Worm (Caenorhabditis elegans) whole organism, early embryonic: ENCODE measurements around the gene F35C8.5.

ENCODE experiments used
- aly-1 ChIP-seq: sonication (generic microtip); optimal IDR thresholded peaks from 2 replicates; lab custom pipeline; 2016; ENCODE audit warnings: missing genetic modification characterization, missing compliant biosample characterization
- ama-1 ChIP-seq: fragments of 150-350 bp; optimal IDR thresholded peaks from 2 replicates; lab custom pipeline; 2014
- ets-7 ChIP-seq: sonication (generic microtip); optimal IDR thresholded peaks from 2 replicates; lab custom pipeline; 2016; ENCODE audit warnings: missing genotype, missing genetic modification characterization, missing compliant biosample characterization
- hmbx-1 ChIP-seq: sonication (generic microtip); optimal IDR thresholded peaks from 2 replicates; lab custom pipeline; 2016; ENCODE audit warnings: mild to moderate bottlenecking, missing genetic modification characterization, missing compliant biosample characterization
- hnd-1 ChIP-seq: sonication (generic microtip); optimal IDR thresholded peaks from 2 replicates; lab custom pipeline; 2016; ENCODE audit warnings: missing genetic modification characterization, missing compliant biosample characterization
- scrt-1 ChIP-seq: fragments of 200-800 bp; sonication (Bioruptor generic); IDR thresholded peaks from 2 replicates; pipeline ENCODE4 v1.3.6; 2022; ENCODE audit warnings: missing genetic modification characterization, missing compliant biosample characterization
- sea-1 ChIP-seq: fragments of 200-800 bp; sonication (Bioruptor generic); conservative IDR thresholded peaks from 2 replicates; pipeline ENCODE4 v1.3.6; 2022; ENCODE audit warnings: missing genetic modification characterization, missing compliant biosample characterization
- tbx-11 ChIP-seq: fragments of 200-800 bp; sonication (Bioruptor generic); IDR thresholded peaks from 2 replicates; pipeline ENCODE4 v1.3.6; 2022; ENCODE audit warnings: missing genetic modification characterization, missing compliant biosample characterization
- tbx-37 ChIP-seq: fragments of 200-800 bp; sonication (Bioruptor generic); conservative IDR thresholded peaks from 2 replicates; pipeline ENCODE4 v1.3.6; 2022; ENCODE audit warnings: missing genetic modification reagents, missing genetic modification characterization, missing compliant biosample characterization
- tra-4 ChIP-seq: sonication (generic microtip); optimal IDR thresholded peaks from 2 replicates; lab custom pipeline; 2017; ENCODE audit warnings: missing genetic modification characterization, missing compliant biosample characterization

DNA sequence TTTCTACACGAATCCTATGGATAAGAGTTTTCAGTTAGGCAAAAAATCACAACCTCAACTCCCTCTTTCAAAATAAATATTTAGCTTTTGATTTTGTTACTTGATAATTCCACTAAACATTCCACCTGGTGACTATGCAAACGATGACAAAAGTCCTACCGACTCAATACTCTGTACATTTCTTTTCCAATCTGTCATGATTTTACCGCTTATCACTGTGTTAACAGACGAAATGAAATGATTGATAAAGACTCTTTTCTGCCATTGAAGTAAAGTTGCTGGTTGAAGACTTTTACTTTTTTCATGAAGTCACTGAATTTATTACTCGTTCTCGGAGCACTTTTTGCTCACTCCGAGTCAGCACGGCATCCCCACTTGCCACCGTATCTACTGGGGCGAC lies 36.4 kb upstream of the F35C8.5 start, which contains the start of gene C26B9.5:
- TF ChIP-seq scrt-1 (GFP tag; lab: Robert Waterston, UW) (no peak), ama-1 (no peak), tbx-11 (GFP tag; lab: Robert Waterston, UW) (no peak), aly-1 (tag; lab: Kevin White, UChicago) (no peak), sea-1 (GFP tag; lab: Robert Waterston, UW) (no peak), tra-4 (no peak), hmbx-1 (no peak), hnd-1 (tag; lab: Kevin White, UChicago) (no peak), ets-7 (no peak), tbx-37 (GFP tag; lab: Robert Waterston, UW) (no peak)
